Fruit fly (Drosophila melanogaster) whole organism, embryonic: ENCODE results near the gene CG14564.

Experiments used
- bsh ChIP-seq, 2 experiments: fragments of 200-800 bp; sonication (Bioruptor generic); optimal IDR thresholded peaks; 2 replicates each; lab custom pipeline; 2017 to 2018; ENCODE audit warnings: mild to moderate bottlenecking in 2 of 2, missing biosample characterization in 2 of 2, missing genetic modification characterization in 2 of 2, moderate library complexity in 1 of 2
- nmo ChIP-seq: fragments of 200-800 bp; sonication (Bioruptor generic); optimal IDR thresholded peaks from 2 replicates; lab custom pipeline; 2018; ENCODE audit warnings: missing biosample characterization, mild to moderate bottlenecking, missing genetic modification characterization, moderate library complexity

- TF ChIP-seq nmo (GFP tag; lab: Kevin White, UChicago) (no peak), bsh (GFP tag; optimal IDR thresholded peaks at IDR 0.05; lab: Kevin White, UChicago) (no peak)
Measured at dm6 chr3L:21741234-21741633, 15.7 kb upstream of the CG14564 start, which contains the start of gene CG14572.
